Worm (Caenorhabditis elegans): ENCODE measurements around the gene klp-19.
"Not testable (repeated sequence)": the region's sequence is repeated elsewhere in the genome, so short reads cannot be mapped to it uniquely, and the experiment has no call there.

- not testable (repeated sequence) for TF ChIP-seq ceh-58 (GFP tag; IDR thresholded peaks at IDR 0.05); ama-1 (optimal IDR thresholded peaks at IDR 0.05); ama-1 (GFP tag; optimal IDR thresholded peaks at IDR 0.05); F52B5.7 (tag; optimal IDR thresholded peaks at IDR 0.05); mel-28 (tag; optimal IDR thresholded peaks at IDR 0.05; ENCODE audit: borderline replicate concordance); Y56A3A.18 (GFP tag; IDR thresholded peaks at IDR 0.05); ceh-79 (tag; optimal IDR thresholded peaks at IDR 0.05); aptf-3 (GFP tag; IDR thresholded peaks at IDR 0.05)
- peak; percentile 15 for TF ChIP-seq dpl-1 (GFP tag; optimal IDR thresholded peaks at IDR 0.05)
Measured at ce11 chrIII:13296289-13296874, 10.7 kb downstream of the klp-19 start, which contains the start of gene npp-18.

Measured in whole organism, young adult.